Worm (Caenorhabditis elegans) whole organism, L4/young adult: ENCODE data around the gene sru-27.

Experiments used
- W03F9.2 ChIP-seq: fragments of 150-350 bp; optimal IDR thresholded peaks from 2 replicates; lab custom pipeline; 2014; ENCODE audit warnings: missing biosample characterization, missing genetic modification characterization
- dao-5 ChIP-seq: sonication (generic microtip); optimal IDR thresholded peaks from 2 replicates; lab custom pipeline; 2016; ENCODE audit warnings: missing genotype, missing genetic modification characterization, moderate library complexity, missing compliant biosample characterization
- him-1 ChIP-seq: sonication (generic microtip); optimal IDR thresholded peaks from 2 replicates; lab custom pipeline; 2016; ENCODE audit warnings: missing genotype, missing genetic modification reagents, missing genetic modification characterization, missing compliant biosample characterization

Gene sru-27

DNA sequence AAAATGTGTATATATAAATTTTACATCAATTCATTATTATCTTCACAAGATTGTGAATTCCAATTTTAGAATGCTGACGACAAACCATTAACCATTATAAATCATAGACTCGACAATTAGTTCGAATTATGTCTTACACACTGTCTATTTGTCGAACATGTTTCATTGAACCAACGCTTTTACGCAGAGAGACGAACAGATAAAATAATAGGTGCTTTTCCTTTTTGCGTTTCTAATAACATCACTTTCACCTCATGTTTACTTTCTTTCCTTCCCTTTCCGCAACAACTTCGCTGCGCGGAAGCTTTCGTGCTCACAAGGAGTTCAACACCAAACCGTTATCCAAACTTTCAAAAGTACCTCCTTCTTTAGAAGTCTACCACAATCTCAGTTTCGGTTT, 48.6 kb downstream of the sru-27 start, which contains the start of gene F52F10.2:
Gene F52F10.2, plus strand, starts transcription at position 301 of the 400 bp plus-strand sequence.
- TF ChIP-seq dao-5 (tag; lab: Kevin White, UChicago): no peak
- TF ChIP-seq W03F9.2 (tag; lab: Kevin White, UChicago): no peak
- TF ChIP-seq him-1 (tag; lab: Kevin White, UChicago): no peak
